Worm (Caenorhabditis elegans) whole organism, L2 larva: ENCODE results near the gene srd-35.

Experiments used
- aly-2 ChIP-seq: fragments of 150-350 bp; optimal IDR thresholded peaks from 2 replicates; lab custom pipeline; 2014; ENCODE audit warnings: missing biosample characterization, missing genetic modification characterization
- ama-1 ChIP-seq: fragments of 150-350 bp; optimal IDR thresholded peaks from 2 replicates; lab custom pipeline; 2018; ENCODE audit warnings: inconsistent platforms
- ceh-16 ChIP-seq: fragments of 150-350 bp; optimal IDR thresholded peaks from 2 replicates; lab custom pipeline; 2014; ENCODE audit warnings: missing biosample characterization, missing genetic modification characterization
- fos-1 ChIP-seq: fragments of 150-350 bp; optimal IDR thresholded peaks from 2 replicates; lab custom pipeline; 2014; ENCODE audit warnings: missing biosample characterization, missing genetic modification characterization
- lin-11 ChIP-seq: fragments of 150-350 bp; sonication (generic microtip); optimal IDR thresholded peaks from 2 replicates; lab custom pipeline; 2014; ENCODE audit warnings: missing biosample characterization, missing genetic modification characterization, inconsistent platforms, mixed read lengths
- lin-13 ChIP-seq: fragments of 150-350 bp; optimal IDR thresholded peaks from 2 replicates; lab custom pipeline; 2014; ENCODE audit warnings: missing biosample characterization, missing genetic modification reagents, missing genetic modification characterization
- lin-39 ChIP-seq: fragments of 150-350 bp; optimal IDR thresholded peaks from 2 replicates; lab custom pipeline; 2014; ENCODE audit warnings: missing biosample characterization, missing genetic modification reagents, missing genetic modification characterization
- mbf-1 ChIP-seq: sonication (generic microtip); optimal IDR thresholded peaks from 2 replicates; lab custom pipeline; 2017; ENCODE audit warnings: missing biosample characterization, missing genetic modification characterization
- mdl-1 ChIP-seq, 2 experiments: fragments of 150-350 bp in 1 of 2; sonication (generic microtip) in 1 of 2; optimal IDR thresholded peaks; 2 replicates each; lab custom pipeline; 2017; ENCODE audit warnings: missing biosample characterization in 2 of 2, missing genetic modification characterization in 2 of 2
- nhr-12 ChIP-seq: fragments of 150-350 bp; optimal IDR thresholded peaks from 2 replicates; lab custom pipeline; 2014; ENCODE audit warnings: missing biosample characterization, missing genetic modification characterization
- snpc-4 ChIP-seq: fragments of 150-350 bp; optimal IDR thresholded peaks from 2 replicates; lab custom pipeline; 2014; ENCODE audit warnings: missing biosample characterization, missing genetic modification characterization

DNA sequence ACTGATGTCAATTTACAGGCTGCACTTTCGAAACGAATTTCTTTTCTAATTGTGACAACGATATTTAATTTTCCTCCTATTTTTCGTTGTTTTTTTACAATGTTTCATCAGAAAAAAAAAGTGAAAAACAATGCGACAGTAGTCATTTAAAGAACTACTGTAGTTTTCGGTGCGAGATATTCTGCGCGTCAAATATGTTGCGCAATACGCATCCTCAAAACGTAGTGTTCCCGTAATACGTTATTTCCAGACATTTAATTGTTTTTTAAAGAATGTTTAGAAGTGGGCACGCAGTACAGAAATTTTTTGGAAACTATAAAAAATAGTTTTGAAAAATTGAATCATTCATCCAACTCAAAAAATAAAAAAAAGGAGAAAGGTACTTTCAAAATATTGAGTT lies 9.9 kb downstream of the srd-35 start:
- TF ChIP-seq nhr-12 (tag; lab: Kevin White, UChicago) (no peak), lin-39 (no peak), ama-1 (lab: Kevin White, UChicago) (no peak), lin-13 (GFP tag; lab: Kevin White, UChicago) (no peak), fos-1 (tag; lab: Kevin White, UChicago) (no peak), ceh-16 (tag; lab: Kevin White, UChicago) (no peak), snpc-4 (tag; lab: Kevin White, UChicago) (no peak), mbf-1 (tag; lab: Kevin White, UChicago) (no peak), aly-2 (tag; lab: Kevin White, UChicago) (no peak), lin-11 (tag; lab: Kevin White, UChicago) (no peak), mdl-1 (tag; optimal IDR thresholded peaks at IDR 0.05; lab: Kevin White, UChicago) (no peak)
